Fruit fly (Drosophila melanogaster) whole organism, pupa: ENCODE data around the gene CG7781.

Experiments used
- CG12605 ChIP-seq: fragments of 200-800 bp; sonication (Bioruptor generic); IDR thresholded peaks from 2 replicates; pipeline ENCODE4 v1.3.6; 2022; ENCODE audit warnings: missing biosample characterization, missing genetic modification characterization
- CG15710 ChIP-seq: fragments of 200-800 bp; sonication (Bioruptor generic); optimal IDR thresholded peaks from 2 replicates; lab custom pipeline; 2018; ENCODE audit warnings: missing biosample characterization, mild to moderate bottlenecking, missing genetic modification characterization, moderate library complexity
- CG17806 ChIP-seq: fragments of 200-800 bp; sonication (Bioruptor generic); optimal IDR thresholded peaks from 2 replicates; lab custom pipeline; 2018; ENCODE audit warnings: missing biosample characterization, mild to moderate bottlenecking, missing genetic modification characterization, moderate library complexity
- CG32121 ChIP-seq: fragments of 200-800 bp; sonication (Bioruptor generic); IDR thresholded peaks from 2 replicates; pipeline ENCODE4 v1.3.6; 2022; ENCODE audit warnings: missing biosample characterization, missing genetic modification characterization
- CG34367 ChIP-seq: fragments of 200-800 bp; sonication (Bioruptor generic); optimal IDR thresholded peaks from 2 replicates; lab custom pipeline; 2018; ENCODE audit warnings: missing biosample characterization, mild to moderate bottlenecking, missing genetic modification characterization
- CG8159 ChIP-seq: fragments of 200-800 bp; sonication (Bioruptor generic); optimal IDR thresholded peaks from 3 replicates; lab custom pipeline; 2018; ENCODE audit warnings: missing biosample characterization, mild to moderate bottlenecking, missing genetic modification characterization, moderate library complexity
- D1 ChIP-seq: fragments of 200-800 bp; sonication (Bioruptor generic); optimal IDR thresholded peaks from 2 replicates; lab custom pipeline; 2018; ENCODE audit warnings: missing biosample characterization, mild to moderate bottlenecking, missing genetic modification characterization, moderate library complexity
- Pif1B ChIP-seq: fragments of 200-800 bp; sonication (Bioruptor generic); optimal IDR thresholded peaks from 3 replicates; lab custom pipeline; 2016; ENCODE audit warnings: missing biosample characterization, missing genetic modification characterization
- gl ChIP-seq: fragments of 200-800 bp; sonication (Bioruptor generic); optimal IDR thresholded peaks from 2 replicates; lab custom pipeline; 2018; ENCODE audit warnings: missing biosample characterization, mild to moderate bottlenecking, missing genetic modification characterization

DNA sequence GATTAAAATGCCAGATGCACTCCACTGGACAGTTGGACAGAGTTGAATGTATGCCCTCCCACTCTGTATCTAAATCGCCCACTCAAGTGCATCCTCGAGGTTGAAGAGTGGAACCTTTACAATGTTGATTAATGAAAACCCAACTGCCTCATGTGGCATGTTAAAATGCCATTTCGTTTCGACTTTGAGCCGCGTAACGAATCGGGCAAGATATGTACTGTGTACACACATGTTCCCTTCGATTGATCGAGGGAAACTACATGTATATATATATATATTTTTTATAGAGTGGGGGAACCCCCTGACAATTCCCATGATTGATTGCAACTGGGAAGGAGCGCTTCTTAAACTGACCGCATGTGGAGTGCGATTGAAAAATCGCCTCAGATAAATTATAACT is 37.1 kb downstream of the CG7781 start:
- TF ChIP-seq CG8159 (tag; lab: Kevin White, UChicago) (no peak), D1 (tag; lab: Kevin White, UChicago) (no peak), CG15710 (tag; lab: Kevin White, UChicago) (no peak), CG17806 (tag; lab: Kevin White, UChicago) (no peak), CG12605 (GFP tag; lab: Robert Waterston, UW) (no peak), CG32121 (GFP tag; lab: Robert Waterston, UW) (no peak), CG34367 (no peak), Pif1B (GFP tag; lab: Kevin White, UChicago) (no peak), gl (tag; lab: Kevin White, UChicago) (no peak)
